Fruit fly (Drosophila melanogaster): Measurements from ENCODE around the gene Ets65A.
A peak's percentile ranks its signal among the peaks of the same experiment; 100 is the strongest.

The Ets65A gene

DNA sequence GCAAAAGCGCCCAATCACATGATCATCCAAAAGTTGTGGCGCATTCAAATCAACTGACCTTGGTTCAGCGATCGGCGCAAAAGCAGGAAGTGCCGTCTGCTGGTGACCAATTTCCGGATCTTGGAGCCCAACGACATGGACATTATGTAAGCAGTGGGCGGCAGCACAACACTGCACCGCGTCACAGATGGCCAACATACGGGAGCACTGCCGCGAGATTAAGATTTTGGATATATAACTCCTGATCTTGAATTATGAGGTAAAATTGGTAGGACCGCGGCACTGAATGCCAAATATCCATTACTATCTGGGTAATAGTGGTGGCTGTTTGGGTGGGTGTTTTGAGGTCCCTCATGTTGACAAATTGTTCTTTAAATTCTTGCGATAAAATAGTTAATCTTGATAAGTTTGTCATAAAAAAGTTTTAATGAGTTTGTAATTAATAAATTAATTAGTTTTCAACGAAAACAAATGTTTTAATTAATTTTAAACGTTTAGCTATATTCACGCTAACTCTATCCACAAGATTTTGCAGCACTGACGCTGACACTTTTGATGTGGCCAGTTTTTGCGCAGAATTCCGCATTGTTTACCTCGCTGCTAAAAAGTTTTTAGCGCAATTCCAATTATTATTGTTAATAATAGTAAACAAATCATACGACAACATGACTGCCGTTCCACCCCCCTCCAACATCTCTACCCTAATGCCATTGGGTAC, 22.3 kb upstream of the Ets65A start, which contains the start of the genes CG13295 and CG6610 (continued):
- TF ChIP-seq CG9437 (GFP tag; optimal IDR thresholded peaks at IDR 0.05) (peak; percentile 22), CG14710 (tag; optimal IDR thresholded peaks at IDR 0.05) (peak; percentile 67), Ets97D (GFP tag; optimal IDR thresholded peaks at IDR 0.05) (peak; percentile 0), CG12299 (tag; optimal IDR thresholded peaks at IDR 0.05) (peak; percentile 14), B-H2 (GFP tag; optimal IDR thresholded peaks at IDR 0.05) (peak; percentile 71), dmrt11E (tag; optimal IDR thresholded peaks at IDR 0.05) (peak; percentile 64), CG30020 (tag; optimal IDR thresholded peaks at IDR 0.05) (peak; percentile 54), CG8388 (GFP tag; optimal IDR thresholded peaks at IDR 0.05) (peak; percentile 7), CG13624 (GFP tag; optimal IDR thresholded peaks at IDR 0.05) (peak; percentile 35), Hr3 (GFP tag; optimal IDR thresholded peaks at IDR 0.05) (peak; percentile 49), CG4424 (GFP tag; optimal IDR thresholded peaks at IDR 0.05) (peak; percentile 43), Neu2 (GFP tag; optimal IDR thresholded peaks at IDR 0.05; ENCODE audit: borderline replicate concordance) (no peak), CG10267 (tag; optimal IDR thresholded peaks at IDR 0.05) (peak; percentile 61), ara (GFP tag; IDR thresholded peaks at IDR 0.05) (no peak), Eip74EF (GFP tag; optimal IDR thresholded peaks at IDR 0.05) (peak in 1 of 2 experiments; percentile 84), CG4617 (GFP tag; optimal IDR thresholded peaks at IDR 0.05; ENCODE audit: borderline replicate concordance) (peak; percentile 20), YL-1 (GFP tag; optimal IDR thresholded peaks at IDR 0.05) (peak; percentile 46), CG13775 (GFP tag; optimal IDR thresholded peaks at IDR 0.05) (peak; percentile 66), MESR4 (GFP tag; optimal IDR thresholded peaks at IDR 0.05) (peak; percentile 79), fu2 (GFP tag; optimal IDR thresholded peaks at IDR 0.05) (peak; percentile 37), Pdp1 (GFP tag; optimal IDR thresholded peaks at IDR 0.05) (peak; percentile 55 to 88), unpg (GFP tag; optimal IDR thresholded peaks at IDR 0.05) (peak; percentile 52), CG31441 (GFP tag; IDR thresholded peaks at IDR 0.05) (peak; percentile 60; the same call in 1 of the 2 replicates), CG12659 (GFP tag; optimal IDR thresholded peaks at IDR 0.05) (peak; percentile 61), chm (GFP tag; IDR thresholded peaks at IDR 0.05) (no peak), CG10654 (GFP tag; optimal IDR thresholded peaks at IDR 0.05) (peak; percentile 20), Hey (tag; optimal IDR thresholded peaks at IDR 0.05) (no peak), bab2 (GFP tag; optimal IDR thresholded peaks at IDR 0.05) (peak; percentile 27), CG2889 (GFP tag; IDR thresholded peaks at IDR 0.05) (0 out of 3 replicates have a peak, but pooled peaks have one; percentile 15), CG32767 (GFP tag; IDR thresholded peaks at IDR 0.05) (peak; percentile 38; the same call in 1 of the 2 replicates), Elba2 (GFP tag; optimal IDR thresholded peaks at IDR 0.05) (no peak), lilli (GFP tag; optimal IDR thresholded peaks at IDR 0.05) (peak; percentile 71), CG15514 (GFP tag; optimal IDR thresholded peaks at IDR 0.05) (peak; percentile 59), CG6175 (GFP tag; IDR thresholded peaks at IDR 0.05) (no peak), CG18011 (GFP tag; optimal IDR thresholded peaks at IDR 0.05) (peak; percentile 13), zf30C (GFP tag; optimal IDR thresholded peaks at IDR 0.05) (no peak), CG17385 (GFP tag; optimal IDR thresholded peaks at IDR 0.05) (peak; percentile 55), CG16815 (GFP tag; optimal IDR thresholded peaks at IDR 0.05) (peak; percentile 42), pan (optimal IDR thresholded peaks at IDR 0.05) (no peak), pan (GFP tag; optimal IDR thresholded peaks at IDR 0.05 in 1 of 2, IDR thresholded peaks at IDR 0.05 in 1 of 2) (no peak), CG32532 (GFP tag; IDR thresholded peaks at IDR 0.05) (peak; percentile 65), ken (GFP tag; IDR thresholded peaks at IDR 0.05) (peak; percentile 19; the same call in 1 of the 3 replicates), chinmo (GFP tag; IDR thresholded peaks at IDR 0.05; ENCODE audit: partially characterized antibody) (0 out of 4 replicates have a peak, but pooled peaks have one; percentile 13), slou (GFP tag; optimal IDR thresholded peaks at IDR 0.05) (peak; percentile 47), Dip3 (GFP tag; optimal IDR thresholded peaks at IDR 0.05) (peak; percentile 45), HmgZ (tag; optimal IDR thresholded peaks at IDR 0.05) (peak; percentile 75), chif (GFP tag; optimal IDR thresholded peaks at IDR 0.05) (peak in 1 of 2 experiments; percentile 37), Bgb (GFP tag; IDR thresholded peaks at IDR 0.05; ENCODE audit: partially characterized antibody) (0 out of 2 replicates have a peak, but pooled peaks have one; percentile 31)
